Worm (Caenorhabditis elegans) whole organism, L1 larva: ENCODE measurements around the gene cyn-16.

ENCODE experiments used
- aha-1 ChIP-seq: fragments of 150-350 bp; optimal IDR thresholded peaks from 2 replicates; lab custom pipeline; 2014; ENCODE audit warnings: missing biosample characterization, missing genetic modification characterization
- fos-1 ChIP-seq: fragments of 150-350 bp; optimal IDR thresholded peaks from 2 replicates; lab custom pipeline; 2014; ENCODE audit warnings: missing biosample characterization, missing genetic modification characterization
- nhr-20 ChIP-seq: sonication (generic microtip); optimal IDR thresholded peaks from 2 replicates; lab custom pipeline; 2016; ENCODE audit warnings: mild to moderate bottlenecking, missing genetic modification characterization, missing compliant biosample characterization
- nhr-90 ChIP-seq: sonication (generic microtip); optimal IDR thresholded peaks from 2 replicates; lab custom pipeline; 2016; ENCODE audit warnings: mild to moderate bottlenecking, missing genetic modification characterization, missing compliant biosample characterization; ENCODE audit not compliant: poor library complexity
- skn-1 ChIP-seq: fragments of 150-350 bp; optimal IDR thresholded peaks from 2 replicates; lab custom pipeline; 2014; ENCODE audit warnings: missing biosample characterization, missing genetic modification characterization
- sox-4 ChIP-seq: sonication (generic microtip); optimal IDR thresholded peaks from 2 replicates; lab custom pipeline; 2016; ENCODE audit warnings: missing genetic modification characterization, missing compliant biosample characterization
- tbx-2 ChIP-seq: sonication (generic microtip); optimal IDR thresholded peaks from 2 replicates; lab custom pipeline; 2016; ENCODE audit warnings: missing genetic modification characterization, missing compliant biosample characterization
- unc-62 ChIP-seq: fragments of 150-350 bp; optimal IDR thresholded peaks from 2 replicates; lab custom pipeline; 2014; ENCODE audit warnings: missing biosample characterization, missing genetic modification reagents, missing genetic modification characterization
- ztf-11 ChIP-seq, 2 experiments: sonication (generic microtip); optimal IDR thresholded peaks; 2 replicates each; lab custom pipeline; 2016 to 2017; ENCODE audit warnings: missing genetic modification characterization in 2 of 2, missing biosample characterization in 1 of 2, missing compliant biosample characterization in 1 of 2

DNA sequence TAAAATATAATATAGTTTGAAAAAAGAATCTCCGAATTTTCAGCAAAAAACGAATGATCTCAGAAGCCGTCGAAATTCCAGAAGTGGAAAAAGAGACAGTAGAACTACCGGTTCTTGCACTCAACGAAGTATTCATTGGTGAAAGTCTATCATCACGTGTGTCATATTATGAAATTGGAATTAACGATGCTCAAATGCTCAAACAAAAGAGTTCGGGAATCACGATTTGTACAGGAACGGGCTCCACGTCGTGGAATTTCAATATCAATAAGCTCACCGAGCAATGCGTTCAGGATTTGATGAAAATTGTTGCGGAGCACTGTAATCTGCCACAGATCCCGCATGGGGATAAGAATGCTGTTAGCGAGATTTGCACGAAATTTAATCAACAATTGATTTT is 21.8 kb upstream of the cyn-16 start:
- TF ChIP-seq aha-1 (tag; lab: Kevin White, UChicago) (no peak), fos-1 (no peak), sox-4 (tag; lab: Kevin White, UChicago) (no peak), nhr-90 (tag; lab: Kevin White, UChicago) (peak; percentile 8), nhr-20 (tag; lab: Kevin White, UChicago) (no peak), ztf-11 (tag; optimal IDR thresholded peaks at IDR 0.05; lab: Kevin White, UChicago) (no peak), tbx-2 (tag; lab: Kevin White, UChicago) (no peak), unc-62 (no peak), skn-1 (tag; lab: Kevin White, UChicago) (no peak)
